Worm (Caenorhabditis elegans) whole organism, mixed stage, embryonic: ENCODE measurements around the gene C04H5.7.

Source experiments
- ces-1 ChIP-seq: fragments of 150-350 bp; optimal IDR thresholded peaks from 2 replicates; lab custom pipeline; 2014; ENCODE audit warnings: missing biosample characterization, missing genetic modification reagents, missing genetic modification characterization
- pha-4 ChIP-seq: fragments of 150-350 bp; optimal IDR thresholded peaks from 2 replicates; lab custom pipeline; 2018; ENCODE audit warnings: missing biosample characterization, missing genetic modification reagents, missing genetic modification characterization

DNA sequence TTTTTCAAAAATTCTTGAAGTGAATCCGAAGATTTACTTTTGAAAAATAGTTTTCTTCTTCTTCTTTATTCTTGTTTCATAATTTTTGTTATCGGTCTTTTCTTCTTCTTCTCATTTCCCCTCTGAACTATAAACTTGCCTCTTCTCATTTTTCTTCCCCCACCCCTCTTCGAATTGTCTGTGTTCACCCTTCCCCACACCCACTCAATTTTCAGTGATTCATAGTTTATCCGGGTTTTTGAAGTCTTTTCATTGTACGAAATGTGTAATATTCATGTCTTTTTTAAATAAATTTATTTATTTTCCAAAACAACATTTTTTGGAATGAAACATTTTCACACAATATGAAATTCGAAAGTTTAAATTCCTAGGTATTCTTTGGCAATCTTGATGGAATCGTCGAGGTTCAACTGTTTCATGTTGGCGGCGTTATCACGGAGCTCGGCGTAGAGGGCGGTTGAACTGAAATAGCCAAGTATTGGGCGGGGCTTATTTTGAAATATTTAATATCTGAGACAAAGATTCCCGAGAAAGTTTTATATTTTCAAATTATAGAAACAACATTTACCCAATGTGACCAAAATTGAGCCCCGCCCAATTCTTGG is 45.1 kb upstream of the C04H5.7 start:
- TF ChIP-seq pha-4 (tag; lab: Kevin White, UChicago) (no peak), ces-1 (GFP tag; lab: Kevin White, UChicago) (no peak)
